Fruit fly (Drosophila melanogaster) whole organism, embryonic: ENCODE results near the gene CG1233.

ENCODE experiments used
- B-H2 ChIP-seq: fragments of 200-800 bp; sonication (Bioruptor generic); optimal IDR thresholded peaks from 2 replicates; lab custom pipeline; 2018; ENCODE audit warnings: missing biosample characterization, mild to moderate bottlenecking, missing genetic modification characterization
- BEAF-32 ChIP-seq: fragments of 200-800 bp; sonication (Bioruptor generic); optimal IDR thresholded peaks from 3 replicates; lab custom pipeline; 2017; ENCODE audit warnings: missing biosample characterization, missing genetic modification characterization, mild to moderate bottlenecking, moderate library complexity, missing genetic modification reagents
- CG10147 ChIP-seq: fragments of 200-800 bp; sonication (Bioruptor generic); optimal IDR thresholded peaks from 2 replicates; lab custom pipeline; 2019; ENCODE audit warnings: missing biosample characterization, mild to moderate bottlenecking, missing genetic modification characterization, moderate library complexity
- CG11695 ChIP-seq: fragments of 200-800 bp; sonication (Bioruptor generic); IDR thresholded peaks from 3 replicates; pipeline ENCODE4 v1.3.6; 2022; ENCODE audit warnings: missing biosample characterization, missing genetic modification characterization
- CG13296 ChIP-seq: fragments of 200-800 bp; sonication (Bioruptor generic); optimal IDR thresholded peaks from 3 replicates; lab custom pipeline; 2018; ENCODE audit warnings: missing biosample characterization, mild to moderate bottlenecking, missing genetic modification characterization
- CG14860 ChIP-seq: fragments of 200-800 bp; sonication (Bioruptor generic); IDR thresholded peaks from 3 replicates; pipeline ENCODE4 v1.3.6; 2022; ENCODE audit warnings: missing biosample characterization, missing genetic modification characterization; ENCODE audit not compliant: partially characterized antibody
- CG1603 ChIP-seq: fragments of 200-800 bp; sonication (Bioruptor generic); optimal IDR thresholded peaks from 2 replicates; lab custom pipeline; 2019; ENCODE audit warnings: missing biosample characterization, mild to moderate bottlenecking, missing genetic modification characterization, moderate library complexity
- CG16779 ChIP-seq: fragments of 200-800 bp; sonication (Bioruptor generic); IDR thresholded peaks from 2 replicates; pipeline ENCODE4 v1.3.6; 2022; ENCODE audit warnings: missing biosample characterization, missing genetic modification characterization
- CG16813 ChIP-seq: fragments of 200-800 bp; sonication (Bioruptor generic); IDR thresholded peaks from 3 replicates; pipeline ENCODE4 v1.3.6; 2022; ENCODE audit warnings: missing biosample characterization, missing genetic modification characterization; ENCODE audit not compliant: partially characterized antibody
- CG3163 ChIP-seq: fragments of 200-800 bp; sonication (Bioruptor generic); optimal IDR thresholded peaks from 3 replicates; lab custom pipeline; 2016; ENCODE audit warnings: missing biosample characterization, missing genetic modification characterization
- CG33213 ChIP-seq: fragments of 200-800 bp; sonication (Bioruptor generic); optimal IDR thresholded peaks from 3 replicates; lab custom pipeline; 2016; ENCODE audit warnings: missing biosample characterization, missing genetic modification characterization
- CG4328 ChIP-seq: fragments of 200-800 bp; sonication (Bioruptor generic); optimal IDR thresholded peaks from 3 replicates; lab custom pipeline; 2017; ENCODE audit warnings: missing biosample characterization, missing genetic modification reagents, missing genetic modification characterization
- CG4424 ChIP-seq: fragments of 200-800 bp; sonication (Bioruptor generic); optimal IDR thresholded peaks from 3 replicates; lab custom pipeline; 2016; ENCODE audit warnings: missing biosample characterization, missing genetic modification characterization
- CG4820 ChIP-seq: fragments of 200-800 bp; sonication (Bioruptor generic); optimal IDR thresholded peaks from 3 replicates; lab custom pipeline; 2016; ENCODE audit warnings: missing biosample characterization, missing genetic modification characterization
- CG7987 ChIP-seq: fragments of 200-800 bp; sonication (Bioruptor generic); optimal IDR thresholded peaks from 2 replicates; lab custom pipeline; 2018; ENCODE audit warnings: missing biosample characterization, mild to moderate bottlenecking, missing genetic modification characterization, moderate library complexity
- CG8944 ChIP-seq: fragments of 200-800 bp; sonication (Bioruptor generic); optimal IDR thresholded peaks from 3 replicates; lab custom pipeline; 2016; ENCODE audit warnings: missing biosample characterization, missing genetic modification characterization
- Camta ChIP-seq: fragments of 200-800 bp; sonication (Bioruptor generic); optimal IDR thresholded peaks from 2 replicates; lab custom pipeline; 2016; ENCODE audit warnings: missing biosample characterization, missing genetic modification characterization
- CoRest ChIP-seq: fragments of 200-800 bp; sonication (Bioruptor generic); optimal IDR thresholded peaks from 3 replicates; lab custom pipeline; 2018; ENCODE audit warnings: missing biosample characterization, mild to moderate bottlenecking, missing genetic modification characterization, moderate library complexity
- Dref ChIP-seq: fragments of 200-800 bp; sonication (Bioruptor generic); IDR thresholded peaks from 2 replicates; pipeline ENCODE4 v1.3.6; 2022; ENCODE audit warnings: missing biosample characterization, missing genetic modification characterization
- E2f2 ChIP-seq: fragments of 200-800 bp; sonication (Bioruptor generic); IDR thresholded peaks from 2 replicates; pipeline ENCODE4 v1.3.6; 2022; ENCODE audit warnings: missing biosample characterization, missing genetic modification characterization
- Fer2 ChIP-seq: fragments of 200-800 bp; sonication (Bioruptor generic); optimal IDR thresholded peaks from 2 replicates; lab custom pipeline; 2018; ENCODE audit warnings: missing biosample characterization, mild to moderate bottlenecking, missing genetic modification characterization, moderate library complexity
- Fer3 ChIP-seq: fragments of 200-800 bp; sonication (Bioruptor generic); optimal IDR thresholded peaks from 2 replicates; lab custom pipeline; 2018; ENCODE audit warnings: missing biosample characterization, mild to moderate bottlenecking, missing genetic modification characterization, moderate library complexity
- GATAe ChIP-seq: fragments of 200-800 bp; sonication (Bioruptor generic); conservative IDR thresholded peaks from 2 replicates; pipeline ENCODE4 v1.3.6; 2022; ENCODE audit warnings: missing biosample characterization, missing genetic modification characterization
- H2.0 ChIP-seq: fragments of 200-800 bp; sonication (Bioruptor generic); IDR thresholded peaks from 2 replicates; pipeline ENCODE4 v1.3.6; 2022; ENCODE audit warnings: missing biosample characterization, missing genetic modification characterization
- HLH4C ChIP-seq: fragments of 200-800 bp; sonication (Bioruptor generic); IDR thresholded peaks from 3 replicates; pipeline ENCODE4 v1.3.6; 2022; ENCODE audit warnings: missing biosample characterization, missing genetic modification characterization; ENCODE audit not compliant: partially characterized antibody
- MTF-1 ChIP-seq: fragments of 200-800 bp; sonication (Bioruptor generic); optimal IDR thresholded peaks from 2 replicates; lab custom pipeline; 2018; ENCODE audit warnings: missing biosample characterization, mild to moderate bottlenecking, missing genetic modification characterization, borderline replicate concordance
- Meics ChIP-seq: fragments of 200-800 bp; sonication (Bioruptor generic); optimal IDR thresholded peaks from 2 replicates; lab custom pipeline; 2017; ENCODE audit warnings: missing biosample characterization, mild to moderate bottlenecking, missing genetic modification characterization
- Myb ChIP-seq: fragments of 200-800 bp; sonication (Bioruptor generic); optimal IDR thresholded peaks from 2 replicates; lab custom pipeline; 2016; ENCODE audit warnings: missing biosample characterization, missing genetic modification characterization
- Nf-YA ChIP-seq: fragments of 200-800 bp; sonication (Bioruptor generic); IDR thresholded peaks from 2 replicates; pipeline ENCODE4 v1.3.6; 2022; ENCODE audit warnings: missing biosample characterization, missing genetic modification characterization
- Nf-YC ChIP-seq: fragments of 200-800 bp; optimal IDR thresholded peaks from 3 replicates; lab custom pipeline; 2019; ENCODE audit warnings: missing biosample characterization, mild to moderate bottlenecking, missing genetic modification characterization, moderate library complexity
- NfI ChIP-seq: fragments of 200-800 bp; sonication (Bioruptor generic); optimal IDR thresholded peaks from 3 replicates; lab custom pipeline; 2018; ENCODE audit warnings: missing biosample characterization, mild to moderate bottlenecking, missing genetic modification characterization, moderate library complexity
- Scr ChIP-seq: fragments of 200-800 bp; sonication (Bioruptor generic); IDR thresholded peaks from 2 replicates; pipeline ENCODE4 v1.3.6; 2022; ENCODE audit warnings: missing biosample characterization, missing genetic modification characterization; ENCODE audit not compliant: partially characterized antibody
- ci ChIP-seq: fragments of 200-800 bp; sonication (Bioruptor generic); IDR thresholded peaks from 3 replicates; pipeline ENCODE4 v1.3.6; 2022; ENCODE audit warnings: missing biosample characterization, missing genetic modification characterization
- grau ChIP-seq: fragments of 200-800 bp; optimal IDR thresholded peaks from 3 replicates; lab custom pipeline; 2019; ENCODE audit warnings: missing biosample characterization, mild to moderate bottlenecking, missing genetic modification characterization, moderate library complexity
- gt ChIP-seq: fragments of 200-800 bp; sonication (Bioruptor generic); IDR thresholded peaks from 2 replicates; pipeline ENCODE4 v1.3.6; 2022; ENCODE audit warnings: missing biosample characterization, missing genetic modification characterization
- knrl ChIP-seq: fragments of 200-800 bp; sonication (Bioruptor generic); IDR thresholded peaks from 3 replicates; pipeline ENCODE4 v1.3.6; 2022; ENCODE audit warnings: missing biosample characterization, missing genetic modification characterization; ENCODE audit not compliant: partially characterized antibody
- lola ChIP-seq, 3 experiments: fragments of >200 bp in 2 of 3; fragments of 200-800 bp in 1 of 3; sonication (Bioruptor generic) in 1 of 3; optimal IDR thresholded peaks; 2 replicates each; lab custom pipeline; 2017 to 2019; ENCODE audit warnings: missing biosample characterization in 3 of 3, missing genetic modification characterization in 3 of 3, mild to moderate bottlenecking in 1 of 3, moderate library complexity in 1 of 3
- mirr ChIP-seq: fragments of 200-800 bp; sonication (Bioruptor generic); optimal IDR thresholded peaks from 3 replicates; lab custom pipeline; 2018; ENCODE audit warnings: missing biosample characterization, mild to moderate bottlenecking, missing genetic modification characterization
- nom ChIP-seq: fragments of 200-800 bp; sonication (Bioruptor generic); optimal IDR thresholded peaks from 2 replicates; lab custom pipeline; 2017; ENCODE audit warnings: missing biosample characterization, missing genetic modification characterization, mild to moderate bottlenecking, moderate library complexity, missing genetic modification reagents
- onecut ChIP-seq: fragments of 200-800 bp; sonication (Bioruptor generic); IDR thresholded peaks from 2 replicates; pipeline ENCODE4 v1.3.6; 2022; ENCODE audit warnings: missing biosample characterization, missing genetic modification characterization
- phol ChIP-seq: fragments of 200-800 bp; sonication (Bioruptor generic); optimal IDR thresholded peaks from 3 replicates; lab custom pipeline; 2018; ENCODE audit warnings: missing biosample characterization, mild to moderate bottlenecking, missing genetic modification characterization, moderate library complexity
- row ChIP-seq: fragments of 200-800 bp; sonication (Bioruptor generic); IDR thresholded peaks from 3 replicates; pipeline ENCODE4 v1.3.6; 2022; ENCODE audit warnings: missing biosample characterization, missing genetic modification characterization
- salm ChIP-seq: fragments of 200-800 bp; sonication (Bioruptor generic); optimal IDR thresholded peaks from 2 replicates; lab custom pipeline; 2018; ENCODE audit warnings: missing biosample characterization, mild to moderate bottlenecking, missing genetic modification characterization
- sna ChIP-seq: fragments of 200-800 bp; sonication (Bioruptor generic); IDR thresholded peaks from 2 replicates; pipeline ENCODE4 v1.3.6; 2022; ENCODE audit warnings: missing biosample characterization, missing genetic modification characterization; ENCODE audit not compliant: partially characterized antibody
- sob ChIP-seq: fragments of 200-800 bp; sonication (Bioruptor generic); IDR thresholded peaks from 2 replicates; pipeline ENCODE4 v1.3.6; 2022; ENCODE audit warnings: missing biosample characterization, missing genetic modification characterization
- tna ChIP-seq: fragments of 200-800 bp; sonication (Bioruptor generic); IDR thresholded peaks from 2 replicates; pipeline ENCODE4 v1.3.6; 2022; ENCODE audit warnings: missing biosample characterization, missing genetic modification characterization; ENCODE audit not compliant: partially characterized antibody
- vnd ChIP-seq: fragments of 200-800 bp; sonication (Bioruptor generic); IDR thresholded peaks from 3 replicates; pipeline ENCODE4 v1.3.6; 2022; ENCODE audit warnings: missing biosample characterization, missing genetic modification characterization; ENCODE audit not compliant: partially characterized antibody
- vvl ChIP-seq: fragments of 200-800 bp; sonication (Bioruptor generic); IDR thresholded peaks from 2 replicates; pipeline ENCODE4 v1.3.6; 2022; ENCODE audit warnings: missing biosample characterization, missing genetic modification characterization

The CG1233 gene

dm6 chr3L:329153-329698, 32.0 kb upstream of the CG1233 start (continued):
- peak; percentile 53 for TF ChIP-seq BEAF-32 (GFP tag; lab: Kevin White, UChicago)
- peak; percentile 36 for TF ChIP-seq CG1603 (tag; lab: Kevin White, UChicago)
- TF ChIP-seq Fer3 (tag; lab: Kevin White, UChicago), result peak; percentile 26
- TF ChIP-seq CG7987, result peak; percentile 27
- no peak for TF ChIP-seq CG4820 (GFP tag; lab: Kevin White, UChicago)
- TF ChIP-seq CG33213, result no peak
- peak; percentile 47; the same call in 2 of the 3 replicates for TF ChIP-seq vnd (GFP tag; lab: Robert Waterston, UW)
- TF ChIP-seq vvl (GFP tag; lab: Robert Waterston, UW), result 0 out of 2 replicates have a peak, but pooled peaks have one; percentile 19
- peak; percentile 22 for TF ChIP-seq CG10147 (GFP tag; lab: Kevin White, UChicago)
- peak; percentile 43 for TF ChIP-seq NfI
- TF ChIP-seq CoRest (tag; lab: Kevin White, UChicago), result peak; percentile 3
- peak; percentile 48; the same call in 2 of the 3 replicates for TF ChIP-seq CG14860 (GFP tag; lab: Robert Waterston, UW)
- peak; percentile 71 for TF ChIP-seq Dref (GFP tag; lab: Robert Waterston, UW)
- TF ChIP-seq gt (GFP tag; lab: Robert Waterston, UW), result no peak
- TF ChIP-seq tna, result peak; percentile 17; the same call in 1 of the 2 replicates
- peak; percentile 21 for TF ChIP-seq CG4424 (GFP tag; lab: Kevin White, UChicago)
- TF ChIP-seq nom (GFP tag; lab: Kevin White, UChicago), result peak; percentile 14
- peak; percentile 41 for TF ChIP-seq phol (tag; lab: Kevin White, UChicago)
- peak; percentile 0 for TF ChIP-seq grau (tag; lab: Kevin White, UChicago)
- TF ChIP-seq mirr (GFP tag; lab: Kevin White, UChicago), result peak; percentile 45
- TF ChIP-seq knrl (GFP tag; lab: Robert Waterston, UW), result peak; percentile 42; the same call in 2 of the 3 replicates
- TF ChIP-seq salm (tag; lab: Kevin White, UChicago), result peak; percentile 18
- TF ChIP-seq MTF-1 (GFP tag; lab: Kevin White, UChicago), result peak; percentile 17
- TF ChIP-seq GATAe (GFP tag; lab: Robert Waterston, UW), result no peak
- 0 out of 2 replicates have a peak, but pooled peaks have one; percentile 8 for TF ChIP-seq sob (GFP tag; lab: Robert Waterston, UW)
- TF ChIP-seq HLH4C (GFP tag; lab: Robert Waterston, UW), result peak; percentile 22; the same call in 1 of the 3 replicates
- TF ChIP-seq H2.0, result no peak
- TF ChIP-seq CG8944 (GFP tag; lab: Kevin White, UChicago), result no peak
- peak; percentile 70 for TF ChIP-seq CG13296 (GFP tag; lab: Kevin White, UChicago)
- no peak for TF ChIP-seq Nf-YA (GFP tag; lab: Robert Waterston, UW)
- TF ChIP-seq B-H2 (GFP tag; lab: Kevin White, UChicago), result peak; percentile 24
- TF ChIP-seq Camta (GFP tag; lab: Kevin White, UChicago), result no peak
- peak; percentile 27 for TF ChIP-seq CG4328 (GFP tag; lab: Kevin White, UChicago)
- TF ChIP-seq row (GFP tag; lab: Robert Waterston, UW), result no peak; the same call in 2 of the 3 replicates
- peak; percentile 63 for TF ChIP-seq Scr (GFP tag; lab: Robert Waterston, UW)
- 0 out of 2 replicates have a peak, but pooled peaks have one; percentile 42 for TF ChIP-seq sna (GFP tag; lab: Robert Waterston, UW)
- peak; percentile 58 for TF ChIP-seq Meics (GFP tag; lab: Kevin White, UChicago)
- TF ChIP-seq CG3163 (GFP tag; lab: Kevin White, UChicago), result no peak
- TF ChIP-seq E2f2 (GFP tag; lab: Robert Waterston, UW), result peak; percentile 59
- TF ChIP-seq Nf-YC, result peak; percentile 10
- peak; percentile 33; the same call in 1 of the 3 replicates for TF ChIP-seq CG16813 (GFP tag; lab: Robert Waterston, UW)
- peak; percentile 31; the same call in 1 of the 3 replicates for TF ChIP-seq ci (GFP tag; lab: Robert Waterston, UW)
- TF ChIP-seq Fer2 (tag; lab: Kevin White, UChicago), result peak; percentile 3
- no peak for TF ChIP-seq CG16779
- TF ChIP-seq Myb, result peak; percentile 30
- TF ChIP-seq CG11695 (GFP tag; lab: Robert Waterston, UW), result no peak
- TF ChIP-seq onecut (GFP tag; lab: Robert Waterston, UW), result peak; percentile 41; the same call in 1 of the 2 replicates
- TF ChIP-seq lola (GFP tag; optimal IDR thresholded peaks at IDR 0.05; lab: Kevin White, UChicago), result no peak
